Worm (Caenorhabditis elegans): ENCODE data around the gene pat-2.

pat-2 gene

DNA sequence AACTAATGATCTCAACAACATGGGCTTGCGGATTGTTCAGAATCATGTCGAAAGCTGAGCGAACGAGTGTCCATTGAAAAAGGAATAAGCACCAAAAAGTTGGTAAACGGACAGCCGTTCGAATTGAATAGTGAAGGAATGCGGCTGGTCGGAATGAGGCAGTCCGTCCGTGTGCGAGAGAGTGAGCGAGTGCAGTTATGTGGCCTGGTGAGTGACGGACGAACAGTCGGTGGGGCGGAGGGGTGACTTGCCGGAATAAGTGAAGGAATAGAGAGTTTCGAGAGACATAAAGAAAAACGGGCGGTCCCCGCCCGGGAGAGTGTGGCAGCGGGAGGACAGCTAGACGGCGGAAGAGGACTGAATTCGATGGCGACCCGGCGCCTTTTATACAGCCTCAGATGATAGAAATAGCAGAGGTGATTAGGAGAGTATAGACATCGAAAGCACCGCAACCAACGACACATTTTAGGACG is 46.6 kb downstream of the pat-2 start (continued):
- no peak for TF ChIP-seq arid-1 (GFP tag; conservative IDR thresholded peaks at IDR 0.05)
- TF ChIP-seq hlh-30 (tag; optimal IDR thresholded peaks at IDR 0.05; ENCODE audit: insufficient read depth) = peak; percentile 47
- peak; percentile 51; the same call in 1 of the 2 replicates for TF ChIP-seq nhr-41 (GFP tag; IDR thresholded peaks at IDR 0.05)
- peak; percentile 98 for TF ChIP-seq aha-1 (tag)
- peak; percentile 48; the same call in 1 of the 2 replicates for TF ChIP-seq Y48G9A.11 (GFP tag; IDR thresholded peaks at IDR 0.05)
- TF ChIP-seq nhr-48 (tag; optimal IDR thresholded peaks at IDR 0.05) = peak; percentile 80
- peak; percentile 3 to 64 for TF ChIP-seq hif-1 (tag; optimal IDR thresholded peaks at IDR 0.05)
- no peak for TF ChIP-seq sdz-12 (GFP tag; optimal IDR thresholded peaks at IDR 0.05)
- no peak for TF ChIP-seq R02D3.7 (tag; optimal IDR thresholded peaks at IDR 0.05)
- peak; percentile 96 for TF ChIP-seq hlh-11 (tag; optimal IDR thresholded peaks at IDR 0.05)
- peak; percentile 65 for TF ChIP-seq snpc-1.2 (GFP tag; IDR thresholded peaks at IDR 0.05)
- TF ChIP-seq rbr-2 (tag; optimal IDR thresholded peaks at IDR 0.05) = peak; percentile 49

DNA sequence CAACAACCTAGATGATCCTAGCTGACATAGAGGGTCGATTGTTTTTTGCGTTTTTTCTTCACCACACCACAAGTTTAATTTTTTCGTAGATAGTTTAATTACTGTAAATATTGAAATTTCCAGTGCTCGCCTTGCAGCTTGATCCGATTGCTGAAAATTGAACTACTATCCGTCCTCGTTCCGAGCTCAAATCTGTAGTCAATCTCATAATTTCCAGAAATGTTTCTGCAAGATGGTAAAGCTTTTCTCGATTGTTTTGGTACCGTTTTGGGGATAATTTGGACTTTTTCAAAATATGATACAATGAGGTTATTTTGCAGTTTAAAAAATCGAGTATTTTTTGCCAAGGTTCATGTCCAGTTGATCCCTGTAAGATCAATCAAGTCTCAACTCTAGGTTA is 47.3 kb downstream of the pat-2 start:
- TF ChIP-seq F49E8.2 (tag; optimal IDR thresholded peaks at IDR 0.05; ENCODE audit: borderline replicate concordance) (no peak), daf-16 (GFP tag; optimal IDR thresholded peaks at IDR 0.05) (no peak), daf-16 (tag; optimal IDR thresholded peaks at IDR 0.05) (peak; percentile 60), Y105C5A.15 (GFP tag; IDR thresholded peaks at IDR 0.05) (0 out of 2 replicates have a peak, but pooled peaks have one; percentile 13), aha-1 (tag) (peak; percentile 99), snpc-4 (tag; optimal IDR thresholded peaks at IDR 0.05) (no peak)

DNA sequence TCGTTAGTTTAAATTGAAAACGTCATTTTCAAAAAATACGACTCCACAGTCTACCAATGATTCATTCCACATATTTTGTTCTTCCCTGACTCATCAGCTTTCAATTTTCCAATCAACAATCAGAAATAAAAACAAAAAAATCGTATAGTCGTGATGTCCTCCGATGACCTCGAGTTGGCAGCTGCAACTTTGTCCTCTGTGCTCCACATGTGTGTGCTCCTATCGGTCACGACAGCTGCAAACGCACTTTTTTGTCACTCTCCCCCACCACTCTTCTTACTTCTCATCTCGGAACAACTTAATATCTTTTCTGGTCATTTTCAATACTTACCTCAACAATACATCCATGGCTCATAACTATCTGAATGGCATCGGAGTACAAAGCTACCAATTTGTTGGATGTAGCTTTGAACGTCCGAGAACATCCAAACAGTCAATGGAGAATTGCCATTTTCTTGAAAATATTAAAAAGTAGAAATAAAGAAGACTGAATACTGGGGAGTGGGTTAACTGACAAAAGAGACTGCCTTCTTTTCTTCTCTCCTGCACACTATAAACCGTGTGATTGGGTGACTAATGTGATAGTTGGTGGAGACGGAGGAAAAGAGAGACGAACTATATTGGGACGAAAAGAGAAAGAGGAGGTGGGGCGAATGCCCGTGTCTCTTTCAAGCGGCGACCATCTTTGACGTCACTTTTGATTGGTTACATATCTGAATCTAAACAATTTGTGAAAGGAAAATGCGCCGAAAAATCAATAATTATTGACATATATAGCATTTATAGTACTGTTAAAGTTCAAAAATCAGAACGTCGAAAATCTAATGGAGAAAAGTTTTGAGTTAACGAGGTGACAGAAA is 48.5 kb downstream of the pat-2 start:
- TF ChIP-seq pha-4 (GFP tag; IDR thresholded peaks at IDR 0.05) (no peak), pha-4 (tag; optimal IDR thresholded peaks at IDR 0.05) (peak; percentile 39), lim-7 (GFP tag; IDR thresholded peaks at IDR 0.05) (no peak), mes-2 (tag; optimal IDR thresholded peaks at IDR 0.05; ENCODE audit: poor library complexity, severe bottlenecking) (peak; percentile 41), ceh-32 (tag; optimal IDR thresholded peaks at IDR 0.05; ENCODE audit: poor library complexity) (no peak), fos-1 (tag; optimal IDR thresholded peaks at IDR 0.05) (no peak), ceh-28 (tag; optimal IDR thresholded peaks at IDR 0.05) (peak; percentile 41), nhr-28 (tag; optimal IDR thresholded peaks at IDR 0.05) (peak; percentile 74), nhr-48 (tag; optimal IDR thresholded peaks at IDR 0.05) (no peak), lsy-2 (tag; optimal IDR thresholded peaks at IDR 0.05) (peak in 1 of 2 experiments; percentile 42), dmd-6 (GFP tag; IDR thresholded peaks at IDR 0.05) (peak; percentile 71), aha-1 (tag) (peak; percentile 94), lin-13 (GFP tag; optimal IDR thresholded peaks at IDR 0.05) (peak; percentile 53), pqm-1 (tag; optimal IDR thresholded peaks at IDR 0.05) (peak; percentile 19), Y48G9A.11 (GFP tag; IDR thresholded peaks at IDR 0.05) (no peak), lir-3 (tag; optimal IDR thresholded peaks at IDR 0.05) (no peak), dmd-8 (GFP tag; IDR thresholded peaks at IDR 0.05) (0 out of 2 replicates have a peak, but pooled peaks have one; percentile 34), tag-97 (GFP tag; IDR thresholded peaks at IDR 0.05) (no peak), mdl-1 (tag; optimal IDR thresholded peaks at IDR 0.05) (peak; percentile 10 to 65), T26A8.4 (GFP tag; IDR thresholded peaks at IDR 0.05) (no peak), lin-38 (GFP tag; IDR thresholded peaks at IDR 0.05) (peak; percentile 13), T20F7.1 (GFP tag; optimal IDR thresholded peaks at IDR 0.05) (no peak), daf-16 (GFP tag; optimal IDR thresholded peaks at IDR 0.05) (no peak), daf-16 (tag; optimal IDR thresholded peaks at IDR 0.05) (peak; percentile 32), saeg-2 (GFP tag; IDR thresholded peaks at IDR 0.05) (0 out of 2 replicates have a peak, but pooled peaks have one; percentile 7), dve-1 (tag; optimal IDR thresholded peaks at IDR 0.05; ENCODE audit: insufficient read depth) (peak; percentile 60), zfp-3 (GFP tag; conservative IDR thresholded peaks at IDR 0.05) (0 out of 2 replicates have a peak, but pooled peaks have one; percentile 24), mep-1 (tag; optimal IDR thresholded peaks at IDR 0.05) (peak; percentile 38), unc-62 (GFP tag; optimal IDR thresholded peaks at IDR 0.05 in 1 of 2) (peak in 1 of 2 experiments; percentile 67), unc-62 (tag; optimal IDR thresholded peaks at IDR 0.05) (no peak), nhr-25 (tag; optimal IDR thresholded peaks at IDR 0.05; ENCODE audit: borderline replicate concordance, insufficient read depth) (peak; percentile 13), lin-1 (GFP tag; IDR thresholded peaks at IDR 0.05) (peak; percentile 14; the same call in 1 of the 2 replicates)

All from whole organism, L4 larva.